Fruit fly (Drosophila melanogaster) whole organism, prepupa: ENCODE data around the gene Ogdh.

Experiments
- Blimp-1 ChIP-seq: fragments of 200-800 bp; sonication (Bioruptor generic); optimal IDR thresholded peaks from 3 replicates; lab custom pipeline; 2017; ENCODE audit warnings: missing biosample characterization, missing genetic modification characterization, mild to moderate bottlenecking, moderate library complexity, missing genetic modification reagents
- CG6808 ChIP-seq: fragments of 200-800 bp; sonication (Bioruptor generic); optimal IDR thresholded peaks from 3 replicates; lab custom pipeline; 2017; ENCODE audit warnings: missing biosample characterization, missing genetic modification characterization, mild to moderate bottlenecking, moderate library complexity, missing genetic modification reagents
- Hr38 ChIP-seq: sonication (Bioruptor generic); optimal IDR thresholded peaks from 2 replicates; lab custom pipeline; 2016; ENCODE audit warnings: missing biosample characterization, missing genetic modification characterization
- Hr39 ChIP-seq: fragments of 200-800 bp; sonication (Bioruptor generic); optimal IDR thresholded peaks from 2 replicates; lab custom pipeline; 2016; ENCODE audit warnings: missing biosample characterization, missing genetic modification characterization
- eg ChIP-seq: fragments of 200-800 bp; sonication (Bioruptor generic); IDR thresholded peaks from 3 replicates; pipeline ENCODE4 v1.3.6; 2022; ENCODE audit warnings: missing biosample characterization, missing genetic modification characterization

DNA sequence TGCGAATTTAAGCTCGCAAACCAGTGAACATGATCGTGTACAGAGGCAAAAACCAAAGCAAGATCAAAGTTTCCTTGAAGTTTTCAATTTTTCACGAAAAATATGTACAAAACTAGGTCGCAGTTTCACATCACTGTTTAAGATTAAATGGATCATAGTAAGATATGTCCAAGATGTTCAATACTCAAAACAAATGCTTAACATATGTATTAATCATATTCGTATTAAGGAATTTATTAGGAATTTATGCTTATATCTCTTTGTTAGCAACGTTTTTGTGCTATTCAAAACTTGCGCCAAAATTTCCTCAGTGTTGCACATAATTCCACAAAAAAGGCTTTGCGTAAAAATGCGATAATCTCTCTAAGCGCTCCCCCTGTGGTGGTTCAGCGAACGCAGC is 32.7 kb downstream of the Ogdh start:
- TF ChIP-seq Hr38 (GFP tag; lab: Kevin White, UChicago) (no peak), Hr39 (no peak), eg (peak; percentile 41; the same call in 1 of the 3 replicates), Blimp-1 (no peak), CG6808 (GFP tag; lab: Kevin White, UChicago) (peak; percentile 2)
